Fruit fly (Drosophila melanogaster): ENCODE results near the gene Prp5.

- TF ChIP-seq Dll (optimal IDR thresholded peaks at IDR 0.05) (no peak), pan (optimal IDR thresholded peaks at IDR 0.05) (no peak), psq (optimal IDR thresholded peaks at IDR 0.05) (no peak), CG8478 (optimal IDR thresholded peaks at IDR 0.05) (no peak), EcR (GFP tag; optimal IDR thresholded peaks at IDR 0.05) (no peak), usp (GFP tag; optimal IDR thresholded peaks at IDR 0.05) (no peak)
Observed at dm6 chrX:15379014-15379491, 34.1 kb downstream of the Prp5 start, which contains the start of gene acj6.

All from whole organism.